Worm (Caenorhabditis elegans) whole organism, L4 larva: ENCODE data around the gene cyk-1.

Experiments used
- F44E2.7 ChIP-seq: fragments of 200-800 bp; sonication (Bioruptor generic); IDR thresholded peaks from 2 replicates; pipeline ENCODE4 v2.1.2; 2022; ENCODE audit warnings: missing genetic modification characterization, missing compliant biosample characterization
- Y75B8A.6 ChIP-seq: fragments of 200-800 bp; sonication (Bioruptor generic); IDR thresholded peaks from 2 replicates; pipeline ENCODE4 v1.3.6; 2022; ENCODE audit warnings: missing genetic modification reagents, missing genetic modification characterization, missing compliant biosample characterization
- ama-1 ChIP-seq: fragments of 150-350 bp; optimal IDR thresholded peaks from 2 replicates; lab custom pipeline; 2014; ENCODE audit warnings: inconsistent platforms, mixed read lengths
- ceh-44 ChIP-seq: fragments of 200-800 bp; sonication (Bioruptor generic); IDR thresholded peaks from 2 replicates; pipeline ENCODE4 v1.3.6; 2022; ENCODE audit warnings: missing genetic modification reagents, missing genetic modification characterization, missing compliant biosample characterization
- ceh-82 ChIP-seq: sonication (generic microtip); optimal IDR thresholded peaks from 2 replicates; lab custom pipeline; 2017; ENCODE audit warnings: missing biosample characterization, missing genetic modification characterization
- daf-8 ChIP-seq: fragments of 200-800 bp; sonication (Bioruptor generic); IDR thresholded peaks from 2 replicates; pipeline ENCODE4 v1.3.6; 2022; ENCODE audit warnings: missing genetic modification characterization, missing compliant biosample characterization
- lin-39 ChIP-seq: fragments of 150-350 bp; optimal IDR thresholded peaks from 2 replicates; lab custom pipeline; 2014; ENCODE audit warnings: missing biosample characterization, missing genetic modification reagents, missing genetic modification characterization
- mep-1 ChIP-seq: fragments of 150-350 bp; sonication (generic microtip); optimal IDR thresholded peaks from 3 replicates; lab custom pipeline; 2014; ENCODE audit warnings: missing biosample characterization, missing genetic modification characterization
- mes-2 ChIP-seq: sonication (generic microtip); optimal IDR thresholded peaks from 2 replicates; lab custom pipeline; 2016; ENCODE audit warnings: missing genotype, mild to moderate bottlenecking, missing genetic modification characterization, missing compliant biosample characterization; ENCODE audit not compliant: poor library complexity, severe bottlenecking
- nhr-102 ChIP-seq: sonication (generic microtip); optimal IDR thresholded peaks from 2 replicates; lab custom pipeline; 2016; ENCODE audit warnings: mild to moderate bottlenecking, missing genetic modification characterization, moderate library complexity, missing compliant biosample characterization
- nhr-11 ChIP-seq: fragments of 150-350 bp; optimal IDR thresholded peaks from 2 replicates; lab custom pipeline; 2014; ENCODE audit warnings: missing biosample characterization, missing genetic modification characterization
- pha-4 ChIP-seq, 2 experiments: fragments of 150-350 bp in 1 of 2; fragments of 200-800 bp in 1 of 2; sonication (Bioruptor generic) in 1 of 2; IDR thresholded peaks in 1 of 2; optimal IDR thresholded peaks in 1 of 2; 2 replicates each; pipeline versions ENCODE4 v1.3.6 to Lab custom; 2014 to 2022; ENCODE audit warnings: missing genetic modification characterization in 2 of 2, missing genetic modification reagents in 2 of 2, missing biosample characterization in 1 of 2, missing compliant biosample characterization in 1 of 2

- TF ChIP-seq Y75B8A.6 (GFP tag; lab: Robert Waterston, UW) = no peak
- no peak for TF ChIP-seq daf-8 (GFP tag; lab: Robert Waterston, UW)
- no peak for TF ChIP-seq nhr-11
- TF ChIP-seq pha-4 (GFP tag; IDR thresholded peaks at IDR 0.05; lab: Robert Waterston, UW) = no peak
- no peak for TF ChIP-seq pha-4 (tag; optimal IDR thresholded peaks at IDR 0.05; lab: Kevin White, UChicago)
- no peak for TF ChIP-seq F44E2.7
- TF ChIP-seq mep-1 (tag; lab: Kevin White, UChicago) = no peak
- no peak for TF ChIP-seq lin-39
- TF ChIP-seq ceh-44 (GFP tag; lab: Robert Waterston, UW) = no peak
- no peak for TF ChIP-seq nhr-102
- TF ChIP-seq ama-1 (lab: Kevin White, UChicago) = no peak
- no peak for TF ChIP-seq ceh-82 (tag; lab: Kevin White, UChicago)
- TF ChIP-seq mes-2 (tag; lab: Kevin White, UChicago) = no peak
Measured at ce11 chrIII:7019724-7020123, 9.3 kb downstream of the cyk-1 start.
